Fruit fly (Drosophila melanogaster) whole organism, embryonic: ENCODE data around the gene IleRS-m.
A peak's percentile ranks its signal among the peaks of the same experiment; 100 is the strongest.

Experiments used
- BEAF-32 ChIP-seq: fragments of 200-800 bp; sonication (Bioruptor generic); optimal IDR thresholded peaks from 3 replicates; lab custom pipeline; 2017; ENCODE audit warnings: missing biosample characterization, missing genetic modification characterization, mild to moderate bottlenecking, moderate library complexity, missing genetic modification reagents
- CG16815 ChIP-seq: fragments of 200-800 bp; sonication (Bioruptor generic); optimal IDR thresholded peaks from 3 replicates; lab custom pipeline; 2017; ENCODE audit warnings: missing biosample characterization, mild to moderate bottlenecking, missing genetic modification characterization
- CG18262 ChIP-seq: fragments of 200-800 bp; optimal IDR thresholded peaks from 3 replicates; lab custom pipeline; 2019; ENCODE audit warnings: missing biosample characterization, mild to moderate bottlenecking, missing genetic modification characterization, moderate library complexity
- ara ChIP-seq: fragments of 200-800 bp; sonication (Bioruptor generic); IDR thresholded peaks from 2 replicates; pipeline ENCODE4 v1.3.6; 2022; ENCODE audit warnings: missing biosample characterization, missing genetic modification characterization
- cato ChIP-seq: fragments of 200-800 bp; sonication (Bioruptor generic); optimal IDR thresholded peaks from 2 replicates; lab custom pipeline; 2016; ENCODE audit warnings: missing biosample characterization, missing genetic modification characterization, borderline replicate concordance
- ewg ChIP-seq: fragments of 200-800 bp; sonication (Bioruptor generic); optimal IDR thresholded peaks from 3 replicates; lab custom pipeline; 2017; ENCODE audit warnings: mild to moderate bottlenecking, missing biosample characterization, missing genetic modification reagents, missing genetic modification characterization
- nau ChIP-seq: fragments of 200-800 bp; sonication (Bioruptor generic); optimal IDR thresholded peaks from 3 replicates; lab custom pipeline; 2017; ENCODE audit warnings: missing biosample characterization, mild to moderate bottlenecking, missing genetic modification characterization, missing genetic modification reagents
- shn ChIP-seq: fragments of 200-800 bp; sonication (Bioruptor generic); optimal IDR thresholded peaks from 3 replicates; lab custom pipeline; 2016; ENCODE audit warnings: missing biosample characterization, missing genetic modification characterization
- toy ChIP-seq: fragments of 200-800 bp; sonication (Bioruptor generic); IDR thresholded peaks from 2 replicates; pipeline ENCODE4 v1.3.6; 2022; ENCODE audit warnings: missing biosample characterization, missing genetic modification characterization

DNA sequence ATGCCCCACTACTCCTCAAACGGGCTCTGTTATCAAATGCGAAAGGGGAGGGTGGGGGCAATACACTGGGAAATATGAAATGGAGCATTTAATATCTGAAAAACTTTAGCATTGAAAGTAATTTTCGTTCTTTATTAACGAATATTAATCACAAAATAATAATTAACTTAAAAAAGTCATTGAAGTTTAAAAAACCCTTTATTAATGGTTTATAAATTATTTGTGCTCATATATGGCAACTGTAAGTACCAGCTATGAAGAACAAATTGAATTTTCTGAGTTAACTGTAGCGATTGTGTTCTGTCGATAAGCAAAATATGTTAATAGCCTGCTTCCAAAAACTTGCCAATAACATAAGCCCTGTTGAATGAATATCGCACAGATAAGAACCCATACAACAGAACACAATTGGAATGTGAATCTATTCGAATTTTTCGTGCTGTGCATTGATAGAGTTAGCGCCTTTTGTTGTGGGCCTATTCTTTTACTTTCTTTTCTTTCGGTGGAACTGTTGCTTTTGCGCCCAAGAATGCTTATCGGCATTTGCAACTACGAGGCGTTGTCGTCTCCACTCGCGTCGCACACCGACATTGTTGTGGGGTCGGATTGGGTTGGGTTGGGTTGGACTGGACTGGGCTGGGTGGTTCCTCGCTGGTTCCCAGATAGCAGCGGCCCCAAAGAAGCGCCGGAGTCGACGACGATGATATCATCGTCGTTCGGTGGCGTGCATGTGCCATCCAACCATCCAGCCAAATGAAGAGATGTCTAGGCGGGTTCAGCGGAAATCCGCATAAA lies 39.1 kb upstream of the IleRS-m start:
- TF ChIP-seq ara (no peak), CG18262 (tag; lab: Kevin White, UChicago) (peak; percentile 79), nau (no peak), ewg (GFP tag; lab: Kevin White, UChicago) (no peak), shn (peak; percentile 11), cato (GFP tag; lab: Kevin White, UChicago) (no peak), toy (GFP tag; lab: Robert Waterston, UW) (no peak), BEAF-32 (GFP tag; lab: Kevin White, UChicago) (no peak), CG16815 (GFP tag; lab: Kevin White, UChicago) (peak; percentile 29)
